Fruit fly (Drosophila melanogaster): ENCODE data around the gene CG12025.

- TF ChIP-seq EcR (GFP tag; optimal IDR thresholded peaks at IDR 0.05) (no peak), rn (GFP tag; IDR thresholded peaks at IDR 0.05) (no peak), CG9948 (tag; optimal IDR thresholded peaks at IDR 0.05) (no peak), CG12605 (GFP tag; IDR thresholded peaks at IDR 0.05) (no peak), gl (tag; optimal IDR thresholded peaks at IDR 0.05) (no peak), CG8301 (tag; optimal IDR thresholded peaks at IDR 0.05) (no peak), fd96Ca (GFP tag; IDR thresholded peaks at IDR 0.05) (no peak)
Measured at dm6 chr3L:1855491-1855890, 9.7 kb upstream of the CG12025 start, which contains the start of gene CNMa.

Data from whole organism, pupa.